Worm (Caenorhabditis elegans): Measurements from ENCODE around the gene col-158.

Gene col-158

ce11 chrV:11795352-11795751 lies 34.0 kb upstream of the col-158 start:
- TF ChIP-seq tbx-8 (GFP tag; optimal IDR thresholded peaks at IDR 0.05) (no peak), M03D4.4 (tag; optimal IDR thresholded peaks at IDR 0.05) (no peak), nhr-2 (tag; optimal IDR thresholded peaks at IDR 0.05) (no peak), bed-3 (GFP tag; optimal IDR thresholded peaks at IDR 0.05) (no peak), drap-1 (GFP tag; optimal IDR thresholded peaks at IDR 0.05) (no peak), sptf-1 (tag; optimal IDR thresholded peaks at IDR 0.05) (no peak), cnd-1 (tag; optimal IDR thresholded peaks at IDR 0.05) (no peak), ceh-43 (GFP tag; optimal IDR thresholded peaks at IDR 0.05) (no peak), mls-2 (tag; optimal IDR thresholded peaks at IDR 0.05) (no peak), lin-13 (tag; optimal IDR thresholded peaks at IDR 0.05) (no peak), elt-3 (tag; optimal IDR thresholded peaks at IDR 0.05) (no peak), lsy-2 (tag; optimal IDR thresholded peaks at IDR 0.05) (no peak), snpc-4 (tag; optimal IDR thresholded peaks at IDR 0.05) (no peak), ces-1 (GFP tag; optimal IDR thresholded peaks at IDR 0.05) (no peak), sem-2 (GFP tag; optimal IDR thresholded peaks at IDR 0.05) (no peak), ceh-39 (tag; optimal IDR thresholded peaks at IDR 0.05) (no peak), blmp-1 (tag; optimal IDR thresholded peaks at IDR 0.05) (no peak), pha-4 (tag; optimal IDR thresholded peaks at IDR 0.05) (no peak)

ce11 chrV:11796343-11796742 lies 33.0 kb upstream of the col-158 start:
- TF ChIP-seq cnd-1 (tag; optimal IDR thresholded peaks at IDR 0.05) (no peak), zip-8 (tag; optimal IDR thresholded peaks at IDR 0.05) (no peak), sptf-1 (tag; optimal IDR thresholded peaks at IDR 0.05) (no peak), pha-4 (tag; optimal IDR thresholded peaks at IDR 0.05) (no peak), unc-120 (tag; optimal IDR thresholded peaks at IDR 0.05; ENCODE audit: poor library complexity, severe bottlenecking) (no peak), lin-32 (GFP tag; optimal IDR thresholded peaks at IDR 0.05) (no peak), ham-2 (GFP tag; optimal IDR thresholded peaks at IDR 0.05) (no peak)

ce11 chrV:11797272-11797855 lies 32.0 kb upstream of the col-158 start:
- TF ChIP-seq elt-3 (tag; optimal IDR thresholded peaks at IDR 0.05) (no peak), cnd-1 (tag; optimal IDR thresholded peaks at IDR 0.05) (no peak), M03D4.4 (tag; optimal IDR thresholded peaks at IDR 0.05) (no peak), lsy-2 (tag; optimal IDR thresholded peaks at IDR 0.05) (no peak), zip-8 (tag; optimal IDR thresholded peaks at IDR 0.05) (no peak), ces-1 (GFP tag; optimal IDR thresholded peaks at IDR 0.05) (no peak), hlh-1 (tag; optimal IDR thresholded peaks at IDR 0.05) (no peak), mls-2 (tag; optimal IDR thresholded peaks at IDR 0.05) (no peak), ztf-11 (tag; optimal IDR thresholded peaks at IDR 0.05) (no peak), drap-1 (GFP tag; optimal IDR thresholded peaks at IDR 0.05) (no peak), unc-39 (tag; optimal IDR thresholded peaks at IDR 0.05) (no peak), nhr-2 (tag; optimal IDR thresholded peaks at IDR 0.05) (no peak), tbx-8 (GFP tag; optimal IDR thresholded peaks at IDR 0.05) (no peak), blmp-1 (tag; optimal IDR thresholded peaks at IDR 0.05) (no peak), ceh-39 (tag; optimal IDR thresholded peaks at IDR 0.05) (no peak), unc-120 (tag; optimal IDR thresholded peaks at IDR 0.05; ENCODE audit: poor library complexity, severe bottlenecking) (no peak)

- no peak for TF ChIP-seq unc-39 (tag; optimal IDR thresholded peaks at IDR 0.05)
- no peak for TF ChIP-seq nhr-76 (tag; optimal IDR thresholded peaks at IDR 0.05)
- no peak for TF ChIP-seq nhr-28 (tag; optimal IDR thresholded peaks at IDR 0.05)
- no peak for TF ChIP-seq unc-120 (tag; optimal IDR thresholded peaks at IDR 0.05; ENCODE audit: poor library complexity, severe bottlenecking)
- TF ChIP-seq elt-3 (tag; optimal IDR thresholded peaks at IDR 0.05), result no peak
- TF ChIP-seq lin-32 (GFP tag; optimal IDR thresholded peaks at IDR 0.05), result no peak
- TF ChIP-seq lin-13 (tag; optimal IDR thresholded peaks at IDR 0.05), result no peak
- TF ChIP-seq elt-1 (tag; optimal IDR thresholded peaks at IDR 0.05; ENCODE audit: borderline replicate concordance, insufficient read depth), result no peak
- no peak for TF ChIP-seq mls-2 (tag; optimal IDR thresholded peaks at IDR 0.05)
- TF ChIP-seq tbx-8 (GFP tag; optimal IDR thresholded peaks at IDR 0.05), result no peak
- no peak for TF ChIP-seq ceh-39 (tag; optimal IDR thresholded peaks at IDR 0.05)
- TF ChIP-seq ham-2 (GFP tag; optimal IDR thresholded peaks at IDR 0.05), result no peak
- no peak for TF ChIP-seq drap-1 (GFP tag; optimal IDR thresholded peaks at IDR 0.05)
- TF ChIP-seq blmp-1 (tag; optimal IDR thresholded peaks at IDR 0.05), result no peak
- TF ChIP-seq bed-3 (GFP tag; optimal IDR thresholded peaks at IDR 0.05), result no peak
- TF ChIP-seq lsy-2 (tag; optimal IDR thresholded peaks at IDR 0.05), result no peak
- TF ChIP-seq ceh-83 (GFP tag; optimal IDR thresholded peaks at IDR 0.05), result no peak
- no peak for TF ChIP-seq pha-4 (tag; optimal IDR thresholded peaks at IDR 0.05)
- TF ChIP-seq unc-62 (GFP tag; optimal IDR thresholded peaks at IDR 0.05), result no peak
- TF ChIP-seq nhr-237 (tag; optimal IDR thresholded peaks at IDR 0.05), result no peak
Observed at ce11 chrV:11798320-11798719, 31.1 kb upstream of the col-158 start.

All from whole organism, mixed stage, embryonic.